Worm (Caenorhabditis elegans) whole organism, late embryonic: ENCODE data around the gene dod-23.

Source experiments
- C38D4.7 ChIP-seq: fragments of 200-800 bp; sonication (Bioruptor generic); optimal IDR thresholded peaks from 2 replicates; lab custom pipeline; 2018; ENCODE audit warnings: mild to moderate bottlenecking, missing genetic modification characterization, moderate library complexity, missing compliant biosample characterization
- T23F11.4 ChIP-seq: fragments of 200-800 bp; sonication (Bioruptor generic); optimal IDR thresholded peaks from 2 replicates; lab custom pipeline; 2018; ENCODE audit warnings: mild to moderate bottlenecking, missing genetic modification characterization, missing compliant biosample characterization
- Y22D7AL.16 ChIP-seq: sonication (generic microtip); optimal IDR thresholded peaks from 2 replicates; lab custom pipeline; 2016; ENCODE audit warnings: missing genetic modification characterization, missing compliant biosample characterization
- ahr-1 ChIP-seq: sonication (generic microtip); optimal IDR thresholded peaks from 2 replicates; lab custom pipeline; 2016; ENCODE audit warnings: missing genetic modification characterization, missing compliant biosample characterization
- ceh-18 ChIP-seq: sonication (generic microtip); optimal IDR thresholded peaks from 2 replicates; lab custom pipeline; 2016; ENCODE audit warnings: missing genetic modification characterization, missing compliant biosample characterization
- ceh-2 ChIP-seq: sonication (generic microtip); optimal IDR thresholded peaks from 2 replicates; lab custom pipeline; 2016; ENCODE audit warnings: missing genotype, missing genetic modification characterization, missing compliant biosample characterization
- ceh-30 ChIP-seq: fragments of 150-350 bp; optimal IDR thresholded peaks from 2 replicates; lab custom pipeline; 2014; ENCODE audit warnings: missing biosample characterization, missing genetic modification characterization
- ceh-31 ChIP-seq: sonication (generic microtip); optimal IDR thresholded peaks from 2 replicates; lab custom pipeline; 2016; ENCODE audit warnings: missing genetic modification characterization, missing compliant biosample characterization
- ceh-34 ChIP-seq: sonication (generic microtip); optimal IDR thresholded peaks from 2 replicates; lab custom pipeline; 2016; ENCODE audit warnings: mild to moderate bottlenecking, missing genetic modification characterization, missing compliant biosample characterization
- ceh-45 ChIP-seq: fragments of 200-800 bp; sonication (Bioruptor generic); IDR thresholded peaks from 2 replicates; pipeline ENCODE4 v1.3.6; 2022; ENCODE audit warnings: missing genetic modification reagents, missing genetic modification characterization, missing compliant biosample characterization
- ceh-9 ChIP-seq: sonication (generic microtip); optimal IDR thresholded peaks from 2 replicates; lab custom pipeline; 2016; ENCODE audit warnings: mild to moderate bottlenecking, missing genetic modification characterization, inconsistent platforms, missing compliant biosample characterization
- che-1 ChIP-seq: sonication (generic microtip); optimal IDR thresholded peaks from 2 replicates; lab custom pipeline; 2016; ENCODE audit warnings: mild to moderate bottlenecking, missing genetic modification characterization, missing compliant biosample characterization
- dmd-4 ChIP-seq: sonication (generic microtip); optimal IDR thresholded peaks from 2 replicates; lab custom pipeline; 2016; ENCODE audit warnings: borderline replicate concordance, missing genetic modification characterization, missing compliant biosample characterization
- dve-1 ChIP-seq: sonication (generic microtip); optimal IDR thresholded peaks from 2 replicates; lab custom pipeline; 2017; ENCODE audit warnings: antibody characterized with exemption, mild to moderate bottlenecking, missing genetic modification characterization, missing compliant biosample characterization
- elt-4 ChIP-seq: sonication (generic microtip); optimal IDR thresholded peaks from 2 replicates; lab custom pipeline; 2016; ENCODE audit warnings: missing genetic modification characterization, missing compliant biosample characterization
- ets-4 ChIP-seq: sonication (generic microtip); optimal IDR thresholded peaks from 2 replicates; lab custom pipeline; 2016; ENCODE audit warnings: missing genetic modification characterization, missing compliant biosample characterization
- fkh-6 ChIP-seq: sonication (generic microtip); optimal IDR thresholded peaks from 2 replicates; lab custom pipeline; 2016; ENCODE audit warnings: missing genetic modification characterization, missing compliant biosample characterization
- hlh-13 ChIP-seq: fragments of 200-800 bp; sonication (Bioruptor generic); optimal IDR thresholded peaks from 2 replicates; lab custom pipeline; 2018; ENCODE audit warnings: mild to moderate bottlenecking, missing genetic modification characterization, missing compliant biosample characterization
- hlh-15 ChIP-seq: sonication (generic microtip); optimal IDR thresholded peaks from 2 replicates; lab custom pipeline; 2016; ENCODE audit warnings: missing genetic modification characterization, missing compliant biosample characterization
- hlh-30 ChIP-seq: sonication (generic microtip); optimal IDR thresholded peaks from 2 replicates; lab custom pipeline; 2017; ENCODE audit warnings: antibody characterized with exemption, missing genetic modification characterization, missing compliant biosample characterization; ENCODE audit not compliant: insufficient read depth
- hlh-8 ChIP-seq: sonication (generic microtip); optimal IDR thresholded peaks from 2 replicates; lab custom pipeline; 2016; ENCODE audit warnings: missing genotype, missing genetic modification characterization, missing compliant biosample characterization
- lim-6 ChIP-seq: sonication (generic microtip); optimal IDR thresholded peaks from 2 replicates; lab custom pipeline; 2016; ENCODE audit warnings: missing genetic modification characterization, missing compliant biosample characterization
- lin-11 ChIP-seq: fragments of 200-800 bp; sonication (Bioruptor generic); optimal IDR thresholded peaks from 2 replicates; lab custom pipeline; 2018; ENCODE audit warnings: mild to moderate bottlenecking, missing genetic modification characterization, missing compliant biosample characterization
- mec-3 ChIP-seq: sonication (generic microtip); optimal IDR thresholded peaks from 2 replicates; lab custom pipeline; 2016; ENCODE audit warnings: borderline replicate concordance, missing genetic modification characterization, missing compliant biosample characterization
- nfya-1 ChIP-seq: sonication (generic microtip); optimal IDR thresholded peaks from 2 replicates; lab custom pipeline; 2017; ENCODE audit warnings: missing genetic modification characterization, mild to moderate bottlenecking, missing compliant biosample characterization, antibody characterized with exemption, moderate library complexity
- npax-4 ChIP-seq: sonication (generic microtip); optimal IDR thresholded peaks from 2 replicates; lab custom pipeline; 2016; ENCODE audit warnings: missing genetic modification characterization, missing compliant biosample characterization
- pag-3 ChIP-seq: sonication (generic microtip); optimal IDR thresholded peaks from 2 replicates; lab custom pipeline; 2016; ENCODE audit warnings: missing compliant biosample characterization, missing genetic modification characterization, borderline replicate concordance
- pat-9 ChIP-seq: fragments of 200-800 bp; sonication (Bioruptor generic); optimal IDR thresholded peaks from 2 replicates; lab custom pipeline; 2018; ENCODE audit warnings: mild to moderate bottlenecking, missing genetic modification characterization, moderate library complexity, missing compliant biosample characterization
- pros-1 ChIP-seq: fragments of 150-350 bp; optimal IDR thresholded peaks from 2 replicates; lab custom pipeline; 2014; ENCODE audit warnings: missing biosample characterization, missing genetic modification reagents, missing genetic modification characterization
- sdc-2 ChIP-seq: sonication (generic microtip); optimal IDR thresholded peaks from 2 replicates; lab custom pipeline; 2016; ENCODE audit warnings: missing genotype, missing genetic modification characterization, missing compliant biosample characterization
- unc-42 ChIP-seq: sonication (generic microtip); optimal IDR thresholded peaks from 2 replicates; lab custom pipeline; 2016; ENCODE audit warnings: missing genotype, missing genetic modification characterization, missing compliant biosample characterization
- unc-86 ChIP-seq: sonication (generic microtip); optimal IDR thresholded peaks from 2 replicates; lab custom pipeline; 2016; ENCODE audit warnings: missing genetic modification characterization, missing compliant biosample characterization
- zip-5 ChIP-seq: sonication (generic microtip); optimal IDR thresholded peaks from 2 replicates; lab custom pipeline; 2016; ENCODE audit warnings: missing genetic modification characterization, missing compliant biosample characterization

The dod-23 gene

DNA sequence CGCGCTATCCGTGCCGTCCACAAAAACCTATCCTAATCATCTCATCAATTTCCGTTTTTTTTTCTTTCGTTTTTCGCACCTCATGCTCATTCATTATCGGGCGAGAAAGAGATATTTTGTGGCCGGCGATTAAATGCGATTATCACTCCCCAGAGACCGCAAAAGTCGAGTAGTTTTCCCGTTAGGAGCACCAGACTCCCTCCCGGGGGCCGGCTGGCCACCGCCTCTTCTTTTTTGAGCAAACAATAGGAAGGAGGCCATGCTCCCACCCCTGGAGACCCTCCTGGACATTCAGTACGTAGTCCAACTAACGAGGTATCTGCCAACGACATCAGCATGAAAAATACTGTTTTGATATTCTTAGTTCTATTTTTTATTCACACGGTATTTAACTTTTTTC lies 38.5 kb downstream of the dod-23 start, which contains the start of gene M195.2:
M195.2 (plus strand) TSS at position 301 of the 400 bp plus-strand sequence.
- TF ChIP-seq che-1 (tag; lab: Kevin White, UChicago) = no peak
- TF ChIP-seq unc-86 = no peak
- no peak for TF ChIP-seq T23F11.4 (GFP tag; lab: Kevin White, UChicago)
- no peak for TF ChIP-seq Y22D7AL.16 (tag; lab: Kevin White, UChicago)
- TF ChIP-seq zip-5 (tag; lab: Kevin White, UChicago) = no peak
- TF ChIP-seq npax-4 (tag; lab: Kevin White, UChicago) = no peak
- TF ChIP-seq ets-4 (tag; lab: Kevin White, UChicago) = no peak
- no peak for TF ChIP-seq dmd-4 (tag; lab: Kevin White, UChicago)
- no peak for TF ChIP-seq ceh-2 (tag; lab: Kevin White, UChicago)
- no peak for TF ChIP-seq hlh-8 (tag; lab: Kevin White, UChicago)
- TF ChIP-seq ceh-45 (GFP tag; lab: Robert Waterston, UW) = no peak
- no peak for TF ChIP-seq hlh-30
- no peak for TF ChIP-seq nfya-1 (tag; lab: Kevin White, UChicago)
- no peak for TF ChIP-seq hlh-13 (GFP tag; lab: Kevin White, UChicago)
- no peak for TF ChIP-seq pat-9 (tag; lab: Kevin White, UChicago)
- TF ChIP-seq dve-1 = no peak
- TF ChIP-seq ceh-31 (tag; lab: Kevin White, UChicago) = no peak
- TF ChIP-seq hlh-15 = no peak

- TF ChIP-seq ahr-1 = no peak
Observed at ce11 chrII:8359350-8359749, 39.6 kb downstream of the dod-23 start, which contains the start of gene col-77. Gene col-77, minus strand, starts transcription at chrII:8359381.

DNA sequence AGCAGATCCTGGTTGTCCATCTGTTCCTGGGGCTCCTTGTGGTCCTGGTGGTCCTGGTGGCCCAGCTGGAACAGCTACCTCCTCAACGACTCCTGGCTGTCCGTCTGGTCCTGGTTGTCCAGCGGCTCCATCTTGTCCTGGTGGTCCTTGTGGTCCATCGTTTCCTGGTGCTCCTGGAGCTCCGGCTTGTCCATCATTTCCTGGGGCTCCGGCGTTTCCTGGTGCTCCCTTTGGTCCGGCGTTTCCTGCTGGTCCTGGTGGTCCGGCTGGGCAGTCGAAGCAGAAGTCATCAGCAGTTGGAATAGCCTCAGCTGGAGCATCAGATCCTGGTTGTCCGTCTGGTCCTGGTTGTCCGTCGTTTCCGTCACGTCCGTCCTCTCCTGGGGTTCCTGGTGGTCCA lies 40.5 kb downstream of the dod-23 start:
- peak; percentile 56 for TF ChIP-seq elt-4 (tag; lab: Kevin White, UChicago)
- peak; percentile 16 for TF ChIP-seq pag-3 (tag; lab: Kevin White, UChicago)
- no peak for TF ChIP-seq ceh-34
- TF ChIP-seq fkh-6 (tag; lab: Kevin White, UChicago) = peak; percentile 25
- TF ChIP-seq C38D4.7 = no peak
- TF ChIP-seq mec-3 (tag; lab: Kevin White, UChicago) = peak; percentile 14
- TF ChIP-seq ceh-9 = no peak

DNA sequence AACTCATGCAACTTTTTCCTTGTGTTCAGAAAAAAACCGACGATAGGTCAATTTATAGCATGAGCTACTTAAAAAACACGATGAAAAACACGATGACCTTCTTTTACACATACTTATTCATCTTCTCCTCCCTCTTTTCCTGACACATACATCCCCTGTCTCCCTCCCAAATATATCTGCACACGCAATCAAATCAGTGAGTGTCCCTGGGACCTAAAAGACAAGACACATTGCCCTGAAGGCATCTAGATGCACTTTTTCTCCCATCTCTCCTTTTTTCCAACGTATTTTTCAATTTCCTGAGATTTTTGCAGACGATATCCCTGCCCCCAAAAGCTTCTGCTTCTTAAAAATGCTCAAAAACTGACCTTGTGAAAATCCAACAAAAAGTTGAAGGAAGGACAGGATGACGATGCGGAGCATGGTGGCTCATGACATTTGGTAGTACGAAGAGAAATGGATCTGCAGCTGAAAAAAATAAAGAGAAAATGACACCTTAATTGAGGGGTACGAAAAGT lies 44.7 kb downstream of the dod-23 start, which contains the start of gene C26D10.6:
C26D10.6 (minus strand) TSS at position 468 of the 518 bp plus-strand sequence.
- TF ChIP-seq unc-42 (tag; lab: Kevin White, UChicago) = peak; percentile 69
- TF ChIP-seq lim-6 (tag; lab: Kevin White, UChicago) = no peak

- TF ChIP-seq ceh-34 (no peak), unc-42 (tag; lab: Kevin White, UChicago) (peak; percentile 74), ceh-18 (tag; lab: Kevin White, UChicago) (no peak), sdc-2 (tag; lab: Kevin White, UChicago) (no peak), Y22D7AL.16 (tag; lab: Kevin White, UChicago) (no peak), elt-4 (tag; lab: Kevin White, UChicago) (no peak), unc-86 (no peak), T23F11.4 (GFP tag; lab: Kevin White, UChicago) (no peak), lin-11 (no peak), npax-4 (tag; lab: Kevin White, UChicago) (no peak), che-1 (tag; lab: Kevin White, UChicago) (no peak), ceh-31 (tag; lab: Kevin White, UChicago) (peak; percentile 22), pros-1 (tag; lab: Kevin White, UChicago) (no peak), ceh-30 (tag; lab: Kevin White, UChicago) (no peak)
Observed at ce11 chrII:8353288-8353687, 45.7 kb downstream of the dod-23 start.
